Fruit fly (Drosophila melanogaster): Measurements from ENCODE around the gene CG11815.
A peak's percentile ranks its signal among the peaks of the same experiment; 100 is the strongest.

CG11815 gene

DNA sequence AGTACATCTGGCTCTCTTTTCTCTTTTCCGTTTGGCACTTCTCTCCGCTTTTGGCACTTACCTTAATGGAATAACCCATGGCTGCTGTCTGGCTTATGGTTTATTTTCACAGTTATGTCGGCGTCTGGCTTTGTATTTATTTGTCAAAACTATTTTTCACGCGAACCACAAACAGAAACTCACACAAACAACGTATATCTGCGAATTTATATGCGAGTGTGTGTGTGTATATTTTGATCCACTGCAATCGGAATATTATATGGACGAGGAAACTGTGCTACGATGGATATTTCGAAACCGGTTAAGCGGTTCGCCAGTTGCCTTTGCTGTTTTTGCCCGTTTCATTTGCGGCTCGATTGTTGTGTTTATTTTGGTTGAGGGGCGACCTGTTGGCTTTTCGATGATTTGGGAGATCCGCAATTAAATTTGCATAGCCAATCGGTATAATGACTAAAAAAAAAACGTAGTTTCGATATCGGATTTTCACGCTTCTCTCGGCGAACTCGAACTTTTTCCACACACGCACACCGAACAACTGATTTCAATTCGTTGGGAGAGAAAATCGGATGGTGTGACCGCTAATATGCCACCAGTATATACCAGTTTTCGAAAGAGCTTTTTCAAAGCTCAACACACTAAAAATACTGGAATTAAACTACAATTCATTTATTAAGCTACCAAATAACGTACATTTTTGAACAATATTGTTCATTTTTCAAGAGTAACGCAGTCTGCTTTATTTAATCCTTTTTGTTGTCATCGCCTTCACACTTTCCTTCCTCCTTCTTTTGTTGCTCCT is 1.3 kb downstream of the CG11815 start, which contains the start of gene CG1927 (continued):
- no peak for TF ChIP-seq ERR (GFP tag; optimal IDR thresholded peaks at IDR 0.05)
- peak; percentile 64 for TF ChIP-seq CG13894 (tag; optimal IDR thresholded peaks at IDR 0.05)
- TF ChIP-seq mld (GFP tag; IDR thresholded peaks at IDR 0.05; ENCODE audit: partially characterized antibody): no peak
- TF ChIP-seq sna (GFP tag; IDR thresholded peaks at IDR 0.05; ENCODE audit: partially characterized antibody): no peak
- TF ChIP-seq ind (GFP tag; optimal IDR thresholded peaks at IDR 0.05): no peak
- no peak; the same call in 2 of the 3 replicates for TF ChIP-seq so (GFP tag; IDR thresholded peaks at IDR 0.05)
- no peak for TF ChIP-seq Xbp1 (GFP tag; optimal IDR thresholded peaks at IDR 0.05)
- no peak for TF ChIP-seq CG1602 (GFP tag; optimal IDR thresholded peaks at IDR 0.05)
- peak; percentile 9 for TF ChIP-seq CG17568 (GFP tag; optimal IDR thresholded peaks at IDR 0.05)
- no peak for TF ChIP-seq gcm (GFP tag; optimal IDR thresholded peaks at IDR 0.05)
- no peak for TF ChIP-seq jigr1 (GFP tag; IDR thresholded peaks at IDR 0.05)
- no peak for TF ChIP-seq CG18476 (GFP tag; optimal IDR thresholded peaks at IDR 0.05)
- TF ChIP-seq CG10321 (GFP tag; IDR thresholded peaks at IDR 0.05): no peak
- no peak for TF ChIP-seq nerfin-1 (tag; optimal IDR thresholded peaks at IDR 0.05)
- no peak for TF ChIP-seq CG15011 (GFP tag; optimal IDR thresholded peaks at IDR 0.05)
- TF ChIP-seq CG13123 (GFP tag; optimal IDR thresholded peaks at IDR 0.05): no peak
- TF ChIP-seq CG6272 (GFP tag; IDR thresholded peaks at IDR 0.05): no peak
- TF ChIP-seq trem (tag; optimal IDR thresholded peaks at IDR 0.05): no peak
- TF ChIP-seq Dll (GFP tag; IDR thresholded peaks at IDR 0.05; ENCODE audit: partially characterized antibody): peak; percentile 41; the same call in 1 of the 4 replicates
- TF ChIP-seq Jarid2 (GFP tag; optimal IDR thresholded peaks at IDR 0.05): peak; percentile 86
- TF ChIP-seq CG17385 (GFP tag; optimal IDR thresholded peaks at IDR 0.05): peak; percentile 26
- no peak for TF ChIP-seq Gsc (GFP tag; IDR thresholded peaks at IDR 0.05)
- TF ChIP-seq Bteb2 (GFP tag; optimal IDR thresholded peaks at IDR 0.05): no peak
- TF ChIP-seq sisA (GFP tag; IDR thresholded peaks at IDR 0.05): no peak
- TF ChIP-seq mirr (GFP tag; optimal IDR thresholded peaks at IDR 0.05): peak; percentile 6
- no peak for TF ChIP-seq bbx (GFP tag; IDR thresholded peaks at IDR 0.05; ENCODE audit: partially characterized antibody)
- TF ChIP-seq Hr39 (optimal IDR thresholded peaks at IDR 0.05): no peak
- no peak for TF ChIP-seq CG7928 (GFP tag; optimal IDR thresholded peaks at IDR 0.05)
- 0 out of 2 replicates have a peak, but pooled peaks have one; percentile 17 for TF ChIP-seq Xrp1 (GFP tag; IDR thresholded peaks at IDR 0.05)
- TF ChIP-seq Dfd (GFP tag; optimal IDR thresholded peaks at IDR 0.05): no peak
- no peak for TF ChIP-seq dysf (GFP tag; IDR thresholded peaks at IDR 0.05)
- no peak for TF ChIP-seq stc (GFP tag; IDR thresholded peaks at IDR 0.05)
- no peak; the same call in 1 of the 2 replicates for TF ChIP-seq CG32532 (GFP tag; IDR thresholded peaks at IDR 0.05)
- TF ChIP-seq gce (GFP tag; IDR thresholded peaks at IDR 0.05): no peak
- TF ChIP-seq Hmr (GFP tag; optimal IDR thresholded peaks at IDR 0.05): peak; percentile 26
- TF ChIP-seq CG12744 (GFP tag; optimal IDR thresholded peaks at IDR 0.05): no peak
- TF ChIP-seq Myb (GFP tag; optimal IDR thresholded peaks at IDR 0.05): peak; percentile 86
- TF ChIP-seq CG10979 (tag; optimal IDR thresholded peaks at IDR 0.05): no peak
- TF ChIP-seq scrt (GFP tag; optimal IDR thresholded peaks at IDR 0.05): peak; percentile 2
- TF ChIP-seq fd102C (GFP tag; optimal IDR thresholded peaks at IDR 0.05): no peak
- no peak for TF ChIP-seq Ets65A (GFP tag)
- TF ChIP-seq sc (optimal IDR thresholded peaks at IDR 0.05): no peak
- no peak for TF ChIP-seq sc (GFP tag; optimal IDR thresholded peaks at IDR 0.05)
- no peak for TF ChIP-seq GATAe (GFP tag; conservative IDR thresholded peaks at IDR 0.05)
- TF ChIP-seq D (optimal IDR thresholded peaks at IDR 0.05): no peak
- no peak for TF ChIP-seq D (GFP tag; optimal IDR thresholded peaks at IDR 0.05)
- no peak for TF ChIP-seq CG2202 (tag; optimal IDR thresholded peaks at IDR 0.05)
- peak; percentile 68 for TF ChIP-seq CG42726 (GFP tag; IDR thresholded peaks at IDR 0.05; ENCODE audit: partially characterized antibody)
- peak; percentile 19; the same call in 1 of the 2 replicates for TF ChIP-seq hbn (GFP tag; IDR thresholded peaks at IDR 0.05; ENCODE audit: partially characterized antibody)
- TF ChIP-seq Hmx (GFP tag; optimal IDR thresholded peaks at IDR 0.05): no peak
